Worm (Caenorhabditis elegans) whole organism, young adult: ENCODE data around the gene pkc-1.

Source experiments
- B0336.3 ChIP-seq: fragments of 200-800 bp; sonication (Bioruptor generic); IDR thresholded peaks from 2 replicates; pipeline ENCODE4 v1.3.6; 2022; ENCODE audit warnings: missing genetic modification characterization, missing compliant biosample characterization
- C17E4.6 ChIP-seq: fragments of 200-800 bp; sonication (Bioruptor generic); IDR thresholded peaks from 2 replicates; pipeline ENCODE4 v1.3.6; 2022; ENCODE audit warnings: missing genetic modification reagents, missing genetic modification characterization, missing compliant biosample characterization
- F37B4.10 ChIP-seq: fragments of 200-800 bp; sonication (Bioruptor generic); IDR thresholded peaks from 2 replicates; pipeline ENCODE4 v1.3.6; 2022; ENCODE audit warnings: missing genetic modification characterization, missing compliant biosample characterization
- F57C9.4 ChIP-seq: sonication (generic microtip); optimal IDR thresholded peaks from 2 replicates; lab custom pipeline; 2017; ENCODE audit warnings: mild to moderate bottlenecking, missing genetic modification characterization, missing compliant biosample characterization
- Y53G8AR.9 ChIP-seq: fragments of 200-800 bp; sonication (Bioruptor generic); conservative IDR thresholded peaks from 2 replicates; pipeline ENCODE4 v1.3.6; 2022; ENCODE audit warnings: missing genetic modification reagents, missing genetic modification characterization, missing compliant biosample characterization
- Y56A3A.18 ChIP-seq: fragments of 200-800 bp; sonication (Bioruptor generic); IDR thresholded peaks from 2 replicates; pipeline ENCODE4 v1.3.6; 2022; ENCODE audit warnings: missing genetic modification reagents, missing genetic modification characterization, missing compliant biosample characterization
- ZK185.1 ChIP-seq: sonication (generic microtip); optimal IDR thresholded peaks from 2 replicates; lab custom pipeline; 2016; ENCODE audit warnings: mild to moderate bottlenecking, missing genetic modification characterization, missing compliant biosample characterization; ENCODE audit not compliant: poor library complexity, severe bottlenecking
- aptf-2 ChIP-seq: fragments of 200-800 bp; sonication (Bioruptor generic); conservative IDR thresholded peaks from 2 replicates; pipeline ENCODE4 v1.3.6; 2022; ENCODE audit warnings: missing genetic modification reagents, missing genetic modification characterization, missing compliant biosample characterization
- aptf-3 ChIP-seq: fragments of 200-800 bp; sonication (Bioruptor generic); IDR thresholded peaks from 2 replicates; pipeline ENCODE4 v1.3.6; 2022; ENCODE audit warnings: missing genetic modification characterization, missing compliant biosample characterization
- atf-7 ChIP-seq: sonication (generic microtip); optimal IDR thresholded peaks from 2 replicates; lab custom pipeline; 2017; ENCODE audit warnings: mild to moderate bottlenecking, missing genetic modification characterization, missing compliant biosample characterization
- attf-6 ChIP-seq: fragments of 200-800 bp; sonication (Bioruptor generic); IDR thresholded peaks from 2 replicates; pipeline ENCODE4 v1.3.6; 2022; ENCODE audit warnings: missing genetic modification reagents, missing genetic modification characterization, missing compliant biosample characterization
- bed-1 ChIP-seq: fragments of 200-800 bp; sonication (Bioruptor generic); IDR thresholded peaks from 2 replicates; pipeline ENCODE4 v1.3.6; 2022; ENCODE audit warnings: missing genetic modification reagents, missing genetic modification characterization, missing compliant biosample characterization
- cebp-1 ChIP-seq, 2 experiments: fragments of 200-800 bp in 1 of 2; sonication (Bioruptor generic) in 1 of 2; sonication (generic microtip) in 1 of 2; IDR thresholded peaks in 1 of 2; optimal IDR thresholded peaks in 1 of 2; 2 replicates each; pipeline versions ENCODE4 v1.3.6 to Lab custom; 2017 to 2022; ENCODE audit warnings: missing compliant biosample characterization in 2 of 2, missing genetic modification characterization in 2 of 2, mild to moderate bottlenecking in 1 of 2, missing genetic modification reagents in 1 of 2, moderate library complexity in 1 of 2
- cebp-2 ChIP-seq: fragments of 200-800 bp; sonication (Bioruptor generic); IDR thresholded peaks from 2 replicates; pipeline ENCODE4 v1.3.6; 2022; ENCODE audit warnings: missing genetic modification characterization, missing compliant biosample characterization
- ceh-79 ChIP-seq: sonication (generic microtip); optimal IDR thresholded peaks from 2 replicates; lab custom pipeline; 2017; ENCODE audit warnings: mild to moderate bottlenecking, missing genetic modification characterization, missing compliant biosample characterization
- efl-1 ChIP-seq: fragments of 150-350 bp; optimal IDR thresholded peaks from 2 replicates; lab custom pipeline; 2014; ENCODE audit warnings: missing biosample characterization, missing genetic modification reagents, missing genetic modification characterization
- egl-18 ChIP-seq: fragments of 200-800 bp; sonication (Bioruptor generic); IDR thresholded peaks from 2 replicates; pipeline ENCODE4 v1.3.6; 2022; ENCODE audit warnings: missing genetic modification reagents, missing genetic modification characterization, missing compliant biosample characterization
- egrh-3 ChIP-seq: fragments of 200-800 bp; sonication (Bioruptor generic); IDR thresholded peaks from 2 replicates; pipeline ENCODE4 v1.3.6; 2022; ENCODE audit warnings: missing genetic modification reagents, missing genetic modification characterization, missing compliant biosample characterization
- ekl-4 ChIP-seq: fragments of 200-800 bp; sonication (Bioruptor generic); IDR thresholded peaks from 2 replicates; pipeline ENCODE4 v1.3.6; 2022; ENCODE audit warnings: missing genetic modification reagents, missing genetic modification characterization, missing compliant biosample characterization
- ets-4 ChIP-seq: fragments of 200-800 bp; sonication (Bioruptor generic); optimal IDR thresholded peaks from 2 replicates; lab custom pipeline; 2018; ENCODE audit warnings: mild to moderate bottlenecking, missing genetic modification characterization, missing compliant biosample characterization
- hmg-1.2 ChIP-seq: fragments of 200-800 bp; sonication (Bioruptor generic); IDR thresholded peaks from 2 replicates; pipeline ENCODE4 v1.3.6; 2022; ENCODE audit warnings: missing genetic modification reagents, missing genetic modification characterization, missing compliant biosample characterization
- hsf-1 ChIP-seq: fragments of 200-800 bp; sonication (Bioruptor generic); IDR thresholded peaks from 2 replicates; pipeline ENCODE4 v1.3.6; 2022; ENCODE audit warnings: missing genetic modification reagents, missing genetic modification characterization, missing compliant biosample characterization
- let-526 ChIP-seq: fragments of 200-800 bp; sonication (Bioruptor generic); IDR thresholded peaks from 2 replicates; pipeline ENCODE4 v1.3.6; 2022; ENCODE audit warnings: missing genetic modification reagents, missing genetic modification characterization, missing compliant biosample characterization
- lin-40 ChIP-seq: sonication (generic microtip); optimal IDR thresholded peaks from 2 replicates; lab custom pipeline; 2016; ENCODE audit warnings: missing genetic modification characterization, mild to moderate bottlenecking, missing compliant biosample characterization, missing genotype, missing genetic modification reagents
- lin-54 ChIP-seq: fragments of 200-800 bp; sonication (Bioruptor generic); optimal IDR thresholded peaks from 2 replicates; lab custom pipeline; 2018; ENCODE audit warnings: mild to moderate bottlenecking, missing genetic modification characterization, missing compliant biosample characterization
- lsl-1 ChIP-seq: fragments of 200-800 bp; sonication (Bioruptor generic); optimal IDR thresholded peaks from 2 replicates; lab custom pipeline; 2018; ENCODE audit warnings: mild to moderate bottlenecking, missing genetic modification characterization, moderate library complexity, missing compliant biosample characterization
- lsy-27 ChIP-seq: sonication (generic microtip); optimal IDR thresholded peaks from 2 replicates; lab custom pipeline; 2017; ENCODE audit warnings: missing genetic modification characterization, mild to moderate bottlenecking, missing compliant biosample characterization, antibody characterized with exemption, missing genotype, borderline replicate concordance; ENCODE audit not compliant: insufficient read depth
- madf-10 ChIP-seq: sonication (generic microtip); optimal IDR thresholded peaks from 2 replicates; lab custom pipeline; 2016; ENCODE audit warnings: mild to moderate bottlenecking, missing genetic modification characterization, missing compliant biosample characterization
- madf-8 ChIP-seq: fragments of 200-800 bp; sonication (Bioruptor generic); conservative IDR thresholded peaks from 2 replicates; pipeline ENCODE4 v1.3.6; 2022; ENCODE audit warnings: missing genetic modification reagents, missing genetic modification characterization, missing compliant biosample characterization
- mcd-1 ChIP-seq: fragments of 200-800 bp; sonication (Bioruptor generic); IDR thresholded peaks from 2 replicates; pipeline ENCODE4 v1.3.6; 2022; ENCODE audit warnings: missing genetic modification reagents, missing genetic modification characterization, missing compliant biosample characterization
- nhr-80 ChIP-seq: sonication (generic microtip); optimal IDR thresholded peaks from 2 replicates; lab custom pipeline; 2016; ENCODE audit warnings: missing genetic modification characterization, missing compliant biosample characterization
- pbrm-1 ChIP-seq: fragments of 200-800 bp; sonication (Bioruptor generic); IDR thresholded peaks from 2 replicates; pipeline ENCODE4 v1.3.6; 2022; ENCODE audit warnings: missing genetic modification reagents, missing genetic modification characterization, missing compliant biosample characterization
- snpc-1.1 ChIP-seq: sonication (generic microtip); optimal IDR thresholded peaks from 2 replicates; lab custom pipeline; 2017; ENCODE audit warnings: missing genetic modification characterization, mild to moderate bottlenecking, missing compliant biosample characterization, antibody characterized with exemption, moderate library complexity, missing genotype, missing genetic modification reagents; ENCODE audit not compliant: insufficient read depth
- snpc-1.3 ChIP-seq: sonication (generic microtip); optimal IDR thresholded peaks from 2 replicates; lab custom pipeline; 2017; ENCODE audit warnings: missing genetic modification characterization, mild to moderate bottlenecking, missing compliant biosample characterization, antibody characterized with exemption, moderate library complexity, missing genotype, missing genetic modification reagents; ENCODE audit not compliant: insufficient read depth
- snpc-4 ChIP-seq, 5 experiments: fragments of 150-350 bp in 1 of 5; sonication (generic microtip) in 4 of 5; optimal IDR thresholded peaks; 2 replicates each; lab custom pipeline; 2014 to 2018; ENCODE audit warnings: missing genetic modification characterization in 5 of 5, missing biosample characterization in 3 of 5, antibody characterized with exemption in 2 of 5, mild to moderate bottlenecking in 2 of 5, missing compliant biosample characterization in 2 of 5, missing genotype in 2 of 5, moderate library complexity in 2 of 5, missing genetic modification reagents in 1 of 5
- tbp1 ChIP-seq: fragments of 200-800 bp; sonication (Bioruptor generic); optimal IDR thresholded peaks from 2 replicates; lab custom pipeline; 2018; ENCODE audit warnings: mild to moderate bottlenecking, missing genetic modification characterization, missing compliant biosample characterization
- zfh-2 ChIP-seq: fragments of 200-800 bp; sonication (Bioruptor generic); conservative IDR thresholded peaks from 2 replicates; pipeline ENCODE4 v1.3.6; 2022; ENCODE audit warnings: missing genetic modification reagents, missing genetic modification characterization, missing compliant biosample characterization
- zim-3 ChIP-seq: sonication (generic microtip); optimal IDR thresholded peaks from 2 replicates; lab custom pipeline; 2017; ENCODE audit warnings: mild to moderate bottlenecking, missing genetic modification characterization, moderate library complexity, missing compliant biosample characterization
- ztf-22 ChIP-seq: fragments of 200-800 bp; sonication (Bioruptor generic); optimal IDR thresholded peaks from 2 replicates; lab custom pipeline; 2018; ENCODE audit warnings: mild to moderate bottlenecking, missing genetic modification characterization, moderate library complexity, missing compliant biosample characterization

The pkc-1 gene

DNA sequence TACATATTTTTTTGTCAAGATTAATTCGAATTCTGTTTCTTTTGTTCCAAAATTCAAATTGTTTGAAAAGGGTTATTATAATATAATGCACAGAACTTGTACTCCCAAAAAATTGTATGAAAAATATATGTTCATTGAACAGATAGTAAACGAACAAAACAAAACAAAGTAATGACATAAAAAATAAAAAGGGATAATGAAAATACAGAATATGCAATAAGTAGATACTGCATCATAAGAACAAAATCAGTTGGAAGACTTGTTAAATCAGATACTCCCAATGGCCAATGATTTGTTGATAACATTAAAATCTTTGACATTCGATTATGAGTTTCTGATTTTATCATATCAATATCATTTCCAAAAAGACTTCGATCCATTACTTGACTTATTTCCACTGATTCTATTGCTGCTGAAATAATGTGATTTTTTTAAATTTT is 27.4 kb downstream of the pkc-1 start (continued):
- TF ChIP-seq madf-10 (peak; percentile 64), hsf-1 (GFP tag; lab: Robert Waterston, UW) (0 out of 2 replicates have a peak, but pooled peaks have one; percentile 41), madf-8 (no peak), atf-7 (peak; percentile 91), nhr-80 (tag; lab: Kevin White, UChicago) (peak; percentile 46), cebp-1 (GFP tag; IDR thresholded peaks at IDR 0.05; lab: Robert Waterston, UW) (no peak), cebp-1 (tag; optimal IDR thresholded peaks at IDR 0.05; lab: Kevin White, UChicago) (peak; percentile 29), tbp1 (GFP tag; lab: Kevin White, UChicago) (peak; percentile 35), ceh-79 (tag; lab: Kevin White, UChicago) (no peak), C17E4.6 (GFP tag; lab: Robert Waterston, UW) (no peak), Y56A3A.18 (peak; percentile 88; the same call in 1 of the 2 replicates), pbrm-1 (GFP tag; lab: Robert Waterston, UW) (peak; percentile 74; the same call in 1 of the 2 replicates), attf-6 (0 out of 2 replicates have a peak, but pooled peaks have one; percentile 26)

DNA sequence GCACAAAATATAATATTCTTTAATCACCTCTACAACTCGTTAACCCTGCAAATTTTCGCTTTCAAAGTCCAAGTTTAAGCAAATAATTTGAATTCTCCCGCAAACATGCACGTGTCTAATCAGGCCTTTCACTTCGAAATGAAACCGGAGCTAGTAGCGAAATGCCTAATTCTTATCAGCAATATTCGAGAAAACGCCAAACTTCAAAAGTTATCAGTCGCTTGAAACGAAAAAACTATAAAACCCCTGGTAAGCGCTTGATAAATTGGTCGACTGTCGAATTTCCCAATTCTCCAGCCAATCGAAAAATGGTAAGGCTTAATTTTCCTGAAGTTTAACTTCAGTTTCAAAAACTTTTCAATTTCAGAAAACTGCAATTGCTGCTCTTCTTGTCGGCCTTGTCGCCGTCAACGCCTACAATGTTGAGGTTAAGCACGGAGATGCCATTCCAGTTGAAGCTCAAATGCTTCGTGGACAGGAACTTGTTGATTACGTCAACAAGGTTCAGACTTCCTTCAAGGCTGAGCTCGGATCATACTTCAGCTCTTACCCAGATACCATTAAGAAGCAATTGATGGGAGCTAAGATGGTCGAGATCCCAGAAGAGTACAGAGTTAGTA is 29.0 kb downstream of the pkc-1 start, which contains the start of gene cpr-9:
Gene cpr-9 (plus strand): TSS at position 188 of the 620 bp plus-strand sequence.
- TF ChIP-seq ZK185.1 (peak; percentile 13), lsy-27 (tag; lab: Kevin White, UChicago) (no peak), pbrm-1 (GFP tag; lab: Robert Waterston, UW) (no peak), Y53G8AR.9 (GFP tag; lab: Robert Waterston, UW) (0 out of 2 replicates have a peak, but pooled peaks have one; percentile 11), ekl-4 (GFP tag; lab: Robert Waterston, UW) (peak; percentile 40; the same call in 1 of the 2 replicates), aptf-2 (GFP tag; lab: Robert Waterston, UW) (no peak), F37B4.10 (GFP tag; lab: Robert Waterston, UW) (no peak), B0336.3 (GFP tag; lab: Robert Waterston, UW) (peak; percentile 10; the same call in 1 of the 2 replicates), aptf-3 (GFP tag; lab: Robert Waterston, UW) (no peak), nhr-80 (tag; lab: Kevin White, UChicago) (peak; percentile 21), ets-4 (peak; percentile 22), ztf-22 (GFP tag; lab: Kevin White, UChicago) (peak; percentile 8), egrh-3 (no peak), ceh-79 (tag; lab: Kevin White, UChicago) (no peak), hsf-1 (GFP tag; lab: Robert Waterston, UW) (no peak), lin-40 (tag; lab: Kevin White, UChicago) (peak; percentile 10), cebp-1 (GFP tag; IDR thresholded peaks at IDR 0.05; lab: Robert Waterston, UW) (no peak), cebp-1 (tag; optimal IDR thresholded peaks at IDR 0.05; lab: Kevin White, UChicago) (peak; percentile 24), efl-1 (GFP tag; lab: Kevin White, UChicago) (no peak), zfh-2 (GFP tag; lab: Robert Waterston, UW) (no peak), bed-1 (no peak), lin-54 (GFP tag; lab: Kevin White, UChicago) (peak; percentile 13), F57C9.4 (tag; lab: Kevin White, UChicago) (no peak), hmg-1.2 (GFP tag; lab: Robert Waterston, UW) (0 out of 2 replicates have a peak, but pooled peaks have one; percentile 6), tbp1 (GFP tag; lab: Kevin White, UChicago) (peak; percentile 1), let-526 (GFP tag; lab: Robert Waterston, UW) (peak; percentile 54; the same call in 1 of the 2 replicates)

DNA sequence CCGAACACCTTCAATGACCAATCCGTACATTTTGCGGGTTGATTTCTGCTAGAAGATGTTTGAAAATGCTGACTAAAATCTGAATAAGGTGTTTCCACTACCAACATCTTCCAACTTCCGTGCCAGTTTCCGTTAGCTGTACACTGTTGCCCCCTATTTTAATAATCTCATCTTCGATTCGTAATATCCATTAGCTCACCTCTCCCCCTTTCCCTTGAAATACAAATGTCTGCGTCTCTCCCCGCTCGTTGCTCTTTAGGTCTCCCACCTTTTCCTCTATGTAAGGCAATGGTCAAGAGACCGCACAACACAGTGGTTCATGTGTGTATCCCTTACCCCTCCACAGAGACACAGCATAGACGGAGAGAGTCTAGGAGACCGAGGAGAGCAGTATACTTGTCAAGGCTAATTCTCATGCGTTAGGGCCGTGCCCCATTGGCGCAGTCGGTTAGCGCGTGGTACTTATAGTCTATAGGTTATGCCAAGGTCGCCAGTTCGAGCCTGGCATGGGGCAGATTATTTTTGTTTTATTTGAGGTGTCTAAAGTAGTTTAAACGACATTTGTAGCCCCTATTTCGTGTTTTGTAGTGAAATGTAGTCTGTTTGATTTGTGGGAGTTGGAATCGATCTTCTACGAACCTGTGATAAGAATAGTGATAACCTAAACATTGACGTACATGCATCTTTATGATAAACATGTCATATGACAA is 30.1 kb downstream of the pkc-1 start, which contains the start of gene gcy-33:
Gene gcy-33 (minus strand): TSS at position 51 of the 710 bp plus-strand sequence.
- TF ChIP-seq snpc-1.1: no peak
- no peak for TF ChIP-seq egl-18
- peak; percentile 92 for TF ChIP-seq zim-3 (tag; lab: Kevin White, UChicago)
- no peak; the same call in 1 of the 2 replicates for TF ChIP-seq attf-6
- TF ChIP-seq aptf-3 (GFP tag; lab: Robert Waterston, UW): 0 out of 2 replicates have a peak, but pooled peaks have one; percentile 62
- peak; percentile 91 for TF ChIP-seq ekl-4 (GFP tag; lab: Robert Waterston, UW)
- peak; percentile 92 for TF ChIP-seq Y56A3A.18
- no peak for TF ChIP-seq snpc-4 (GFP tag; optimal IDR thresholded peaks at IDR 0.05; lab: Kevin White, UChicago)
- peak; percentile 42 to 87 (median 76) for TF ChIP-seq snpc-4 (tag; optimal IDR thresholded peaks at IDR 0.05; lab: Kevin White, UChicago)
- TF ChIP-seq snpc-1.3 (tag; lab: Kevin White, UChicago): peak; percentile 87
- TF ChIP-seq lsl-1 (GFP tag; lab: Kevin White, UChicago): peak; percentile 54
- TF ChIP-seq lin-54 (GFP tag; lab: Kevin White, UChicago): peak; percentile 73
- TF ChIP-seq ztf-22 (GFP tag; lab: Kevin White, UChicago): peak; percentile 94
- peak; percentile 85; the same call in 1 of the 2 replicates for TF ChIP-seq cebp-2
- TF ChIP-seq mcd-1 (GFP tag; lab: Robert Waterston, UW): peak; percentile 80
